Fruit fly (Drosophila melanogaster) whole organism, prepupa: ENCODE data around the gene AdamTS-B.

Source experiments
- Blimp-1 ChIP-seq: fragments of 200-800 bp; sonication (Bioruptor generic); optimal IDR thresholded peaks from 3 replicates; lab custom pipeline; 2017; ENCODE audit warnings: missing biosample characterization, missing genetic modification characterization, mild to moderate bottlenecking, moderate library complexity, missing genetic modification reagents
- CG11294 ChIP-seq: fragments of 200-800 bp; sonication (Bioruptor generic); IDR thresholded peaks from 2 replicates; pipeline ENCODE4 v1.3.6; 2022; ENCODE audit warnings: missing biosample characterization, missing genetic modification characterization
- CG11902 ChIP-seq: fragments of 200-800 bp; sonication (Bioruptor generic); optimal IDR thresholded peaks from 3 replicates; lab custom pipeline; 2016; ENCODE audit warnings: missing biosample characterization, missing genetic modification characterization
- CG1621 ChIP-seq: fragments of 200-800 bp; sonication (Bioruptor generic); optimal IDR thresholded peaks from 3 replicates; lab custom pipeline; 2018; ENCODE audit warnings: missing biosample characterization, mild to moderate bottlenecking, missing genetic modification characterization
- CG16779 ChIP-seq: fragments of 200-800 bp; sonication (Bioruptor generic); optimal IDR thresholded peaks from 3 replicates; lab custom pipeline; 2017; ENCODE audit warnings: missing biosample characterization, mild to moderate bottlenecking, missing genetic modification characterization
- CG31627 ChIP-seq: fragments of 200-800 bp; sonication (Bioruptor generic); optimal IDR thresholded peaks from 3 replicates; lab custom pipeline; 2016; ENCODE audit warnings: missing biosample characterization, missing genetic modification characterization
- CG34406 ChIP-seq: fragments of 200-800 bp; sonication (Bioruptor generic); optimal IDR thresholded peaks from 3 replicates; lab custom pipeline; 2016; ENCODE audit warnings: missing biosample characterization, missing genetic modification characterization
- CG3919 ChIP-seq: fragments of 200-800 bp; sonication (Bioruptor generic); optimal IDR thresholded peaks from 3 replicates; lab custom pipeline; 2016; ENCODE audit warnings: missing biosample characterization, missing genetic modification characterization
- CG4318 ChIP-seq: fragments of 200-800 bp; sonication (Bioruptor generic); optimal IDR thresholded peaks from 3 replicates; lab custom pipeline; 2017; ENCODE audit warnings: missing biosample characterization, mild to moderate bottlenecking, missing genetic modification characterization
- CG6163 ChIP-seq: fragments of 200-800 bp; sonication (Bioruptor generic); IDR thresholded peaks from 3 replicates; pipeline ENCODE4 v1.3.6; 2022; ENCODE audit warnings: missing biosample characterization, missing genetic modification characterization
- CG6792 ChIP-seq: fragments of 200-800 bp; sonication (Bioruptor generic); optimal IDR thresholded peaks from 3 replicates; lab custom pipeline; 2016; ENCODE audit warnings: missing biosample characterization, missing genetic modification characterization
- CG6808 ChIP-seq: fragments of 200-800 bp; sonication (Bioruptor generic); optimal IDR thresholded peaks from 3 replicates; lab custom pipeline; 2017; ENCODE audit warnings: missing biosample characterization, missing genetic modification characterization, mild to moderate bottlenecking, moderate library complexity, missing genetic modification reagents
- CG8119 ChIP-seq: fragments of 200-800 bp; sonication (Bioruptor generic); IDR thresholded peaks from 3 replicates; pipeline ENCODE4 v1.3.6; 2022; ENCODE audit warnings: missing biosample characterization, missing genetic modification characterization
- CG8319 ChIP-seq: fragments of 200-800 bp; sonication (Bioruptor generic); optimal IDR thresholded peaks from 3 replicates; lab custom pipeline; 2016; ENCODE audit warnings: missing biosample characterization, missing genetic modification characterization
- CG8632 ChIP-seq: fragments of 200-800 bp; sonication (Bioruptor generic); optimal IDR thresholded peaks from 3 replicates; lab custom pipeline; 2016; ENCODE audit warnings: missing biosample characterization, missing genetic modification characterization
- CG9139 ChIP-seq: fragments of 200-800 bp; sonication (Bioruptor generic); optimal IDR thresholded peaks from 3 replicates; lab custom pipeline; 2017; ENCODE audit warnings: missing biosample characterization, mild to moderate bottlenecking, missing genetic modification characterization
- Eip75B ChIP-seq: fragments of 200-800 bp; sonication (Bioruptor generic); optimal IDR thresholded peaks from 3 replicates; lab custom pipeline; 2016; ENCODE audit warnings: missing biosample characterization, missing genetic modification characterization
- Eip78C ChIP-seq: fragments of 200-800 bp; sonication (Bioruptor generic); peaks from one replicate; lab custom pipeline; 2016; ENCODE audit warnings: missing biosample characterization, missing genetic modification characterization
- Eip93F ChIP-seq: fragments of 200-800 bp; sonication (Bioruptor generic); optimal IDR thresholded peaks from 2 replicates; lab custom pipeline; 2016; ENCODE audit warnings: missing biosample characterization, mild to moderate bottlenecking, missing genetic modification characterization
- Ets21C ChIP-seq: fragments of 200-800 bp; sonication (Bioruptor generic); optimal IDR thresholded peaks from 3 replicates; lab custom pipeline; 2016; ENCODE audit warnings: missing biosample characterization, missing genetic modification characterization
- Ets96B ChIP-seq: fragments of 200-800 bp; optimal IDR thresholded peaks from 2 replicates; lab custom pipeline; 2019; ENCODE audit warnings: missing biosample characterization, mild to moderate bottlenecking, missing genetic modification characterization, moderate library complexity
- Gug ChIP-seq: fragments of 200-800 bp; sonication (Bioruptor generic); IDR thresholded peaks from 2 replicates; pipeline ENCODE4 v1.3.6; 2022; ENCODE audit warnings: missing biosample characterization, missing genetic modification characterization
- Hr39 ChIP-seq: fragments of 200-800 bp; sonication (Bioruptor generic); optimal IDR thresholded peaks from 2 replicates; lab custom pipeline; 2016; ENCODE audit warnings: missing biosample characterization, missing genetic modification characterization
- Hr4 ChIP-seq: fragments of 200-800 bp; sonication (Bioruptor generic); optimal IDR thresholded peaks from 3 replicates; lab custom pipeline; 2016; ENCODE audit warnings: missing biosample characterization, missing genetic modification characterization
- Lpt ChIP-seq: fragments of 200-800 bp; sonication (Bioruptor generic); optimal IDR thresholded peaks from 3 replicates; lab custom pipeline; 2016; ENCODE audit warnings: missing biosample characterization, missing genetic modification characterization
- Smox ChIP-seq: fragments of 200-800 bp; sonication (Bioruptor generic); optimal IDR thresholded peaks from 3 replicates; lab custom pipeline; 2016; ENCODE audit warnings: missing biosample characterization, missing genetic modification characterization
- Sox102F ChIP-seq: fragments of 200-800 bp; sonication (Bioruptor generic); optimal IDR thresholded peaks from 2 replicates; lab custom pipeline; 2016; ENCODE audit warnings: missing biosample characterization, mild to moderate bottlenecking, missing genetic modification characterization
- Sox15 ChIP-seq: fragments of 200-800 bp; sonication (Bioruptor generic); optimal IDR thresholded peaks from 3 replicates; lab custom pipeline; 2016; ENCODE audit warnings: missing biosample characterization, missing genetic modification characterization
- acj6 ChIP-seq: fragments of 200-800 bp; sonication (Bioruptor generic); optimal IDR thresholded peaks from 3 replicates; lab custom pipeline; 2016; ENCODE audit warnings: missing biosample characterization, missing genetic modification characterization
- cyc ChIP-seq: fragments of 200-800 bp; sonication (Bioruptor generic); optimal IDR thresholded peaks from 3 replicates; lab custom pipeline; 2016; ENCODE audit warnings: missing biosample characterization, missing genetic modification characterization
- dac ChIP-seq: fragments of 200-800 bp; sonication (Bioruptor generic); optimal IDR thresholded peaks from 2 replicates; lab custom pipeline; 2017; ENCODE audit warnings: missing biosample characterization, mild to moderate bottlenecking, missing genetic modification characterization
- dsx ChIP-seq: fragments of 200-800 bp; optimal IDR thresholded peaks from 3 replicates; lab custom pipeline; 2019; ENCODE audit warnings: missing biosample characterization, mild to moderate bottlenecking, missing genetic modification characterization, moderate library complexity; ENCODE audit not compliant: poor library complexity, severe bottlenecking
- eg ChIP-seq: fragments of 200-800 bp; sonication (Bioruptor generic); IDR thresholded peaks from 3 replicates; pipeline ENCODE4 v1.3.6; 2022; ENCODE audit warnings: missing biosample characterization, missing genetic modification characterization
- fd59A ChIP-seq: fragments of 200-800 bp; sonication (Bioruptor generic); optimal IDR thresholded peaks from 2 replicates; lab custom pipeline; 2017; ENCODE audit warnings: missing biosample characterization, mild to moderate bottlenecking, missing genetic modification characterization, missing genetic modification reagents
- fd85E ChIP-seq: fragments of 200-800 bp; sonication (Bioruptor generic); optimal IDR thresholded peaks from 3 replicates; lab custom pipeline; 2016; ENCODE audit warnings: missing biosample characterization, missing genetic modification characterization
- fkh ChIP-seq: fragments of 200-800 bp; sonication (Bioruptor generic); optimal IDR thresholded peaks from 3 replicates; lab custom pipeline; 2017; ENCODE audit warnings: missing biosample characterization, mild to moderate bottlenecking, missing genetic modification characterization, moderate library complexity
- net ChIP-seq: fragments of 200-800 bp; sonication (Bioruptor generic); optimal IDR thresholded peaks from 3 replicates; lab custom pipeline; 2016; ENCODE audit warnings: missing biosample characterization, missing genetic modification characterization
- spab ChIP-seq: fragments of 200-800 bp; sonication (Bioruptor generic); optimal IDR thresholded peaks from 2 replicates; lab custom pipeline; 2017; ENCODE audit warnings: missing biosample characterization, mild to moderate bottlenecking, missing genetic modification characterization, missing genetic modification reagents
- ss ChIP-seq, 2 experiments: fragments of 200-800 bp; sonication (Bioruptor generic); optimal IDR thresholded peaks; 2 replicates in 1 of 2; 3 replicates in 1 of 2; lab custom pipeline; 2017 to 2018; ENCODE audit warnings: mild to moderate bottlenecking in 2 of 2, missing biosample characterization in 2 of 2, missing genetic modification characterization in 2 of 2, moderate library complexity in 1 of 2
- svp ChIP-seq: fragments of 200-800 bp; sonication (Bioruptor generic); peaks from one replicate; lab custom pipeline; 2016; ENCODE audit warnings: missing biosample characterization, missing genetic modification characterization
- topi ChIP-seq: fragments of 200-800 bp; sonication (Bioruptor generic); optimal IDR thresholded peaks from 3 replicates; lab custom pipeline; 2016; ENCODE audit warnings: missing biosample characterization, missing genetic modification characterization
- vri ChIP-seq: fragments of 200-800 bp; sonication (Bioruptor generic); optimal IDR thresholded peaks from 3 replicates; lab custom pipeline; 2016; ENCODE audit warnings: missing biosample characterization, mild to moderate bottlenecking, missing genetic modification characterization

The AdamTS-B gene

DNA sequence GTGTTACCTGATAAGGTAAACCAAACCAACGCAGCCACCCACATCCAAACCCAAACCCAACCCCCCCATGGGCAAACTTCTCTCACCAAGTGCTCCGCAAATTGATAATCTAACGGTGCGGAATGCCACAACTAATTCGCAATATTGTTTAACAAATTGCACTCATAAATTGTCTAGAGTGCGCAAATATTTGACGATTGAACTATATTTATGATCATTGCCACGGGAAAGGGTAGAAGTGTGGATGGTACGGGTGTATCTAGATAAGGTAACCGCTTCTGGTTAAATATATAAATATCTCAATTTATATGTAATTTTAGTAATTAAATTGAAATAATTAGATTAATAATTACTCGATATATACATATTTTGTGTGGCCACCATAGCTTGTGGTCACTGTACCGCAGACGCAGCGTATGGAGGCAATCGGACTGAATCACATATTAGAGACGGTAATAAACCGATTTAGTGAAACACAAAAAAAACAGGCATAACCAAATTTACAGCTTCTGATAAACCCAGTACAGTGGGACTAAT is 20.2 kb downstream of the AdamTS-B start (continued):
- TF ChIP-seq Sox102F (GFP tag; lab: Kevin White, UChicago): peak; percentile 9
- no peak for TF ChIP-seq CG9139
- peak; percentile 42; the same call in 1 of the 2 replicates for TF ChIP-seq CG11294 (GFP tag; lab: Robert Waterston, UW)
- peak; percentile 55; the same call in 2 of the 3 replicates for TF ChIP-seq CG6163
- peak; percentile 28 for TF ChIP-seq Hr4
- TF ChIP-seq Eip78C (GFP tag; lab: Kevin White, UChicago): peak; percentile 76
- TF ChIP-seq CG34406: peak; percentile 28
- TF ChIP-seq Gug (GFP tag; lab: Robert Waterston, UW): no peak
- no peak for TF ChIP-seq Ets21C (GFP tag; lab: Kevin White, UChicago)
- TF ChIP-seq Lpt: no peak
- TF ChIP-seq fd85E: no peak
- TF ChIP-seq Eip75B (GFP tag; lab: Kevin White, UChicago): no peak
- no peak for TF ChIP-seq net (GFP tag; lab: Kevin White, UChicago)
- no peak for TF ChIP-seq Smox (GFP tag; lab: Kevin White, UChicago)
- no peak for TF ChIP-seq cyc (GFP tag; lab: Kevin White, UChicago)
- no peak for TF ChIP-seq CG1621 (tag; lab: Kevin White, UChicago)

- TF ChIP-seq Gug (GFP tag; lab: Robert Waterston, UW) (no peak), Eip78C (GFP tag; lab: Kevin White, UChicago) (peak; percentile 55), svp (GFP tag; lab: Kevin White, UChicago) (peak; percentile 97)
Measured at dm6 chrX:5723577-5723976, 25.2 kb downstream of the AdamTS-B start.

DNA sequence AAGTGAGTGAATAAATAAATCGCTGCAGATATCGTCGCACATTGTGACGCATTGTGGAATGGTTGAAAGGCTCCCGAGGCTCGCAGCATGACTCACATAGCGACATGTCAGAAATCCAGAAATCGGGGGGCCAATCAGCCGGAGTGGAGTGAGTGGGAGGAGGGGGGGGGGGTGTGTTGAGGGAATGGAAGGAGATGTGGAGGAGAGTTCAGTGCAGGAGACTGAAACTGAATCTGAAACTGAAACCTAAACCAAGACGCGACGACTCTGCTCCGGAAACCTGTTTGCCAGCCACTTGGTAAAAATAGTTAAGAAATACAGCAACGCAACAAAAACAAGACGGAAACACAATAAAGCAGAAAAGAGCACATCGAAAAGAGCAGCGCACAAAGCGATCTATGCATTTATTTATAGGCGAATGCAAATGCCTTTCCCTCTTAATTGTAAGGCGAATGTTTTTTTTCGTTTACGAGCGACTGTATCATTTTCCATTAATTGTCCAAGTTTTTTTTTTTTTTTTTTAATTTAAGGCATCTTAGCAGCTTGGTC is 25.9 kb downstream of the AdamTS-B start:
- peak; percentile 52 for TF ChIP-seq CG6808 (GFP tag; lab: Kevin White, UChicago)
- no peak for TF ChIP-seq Gug (GFP tag; lab: Robert Waterston, UW)
- peak; percentile 31 for TF ChIP-seq Blimp-1
- no peak for TF ChIP-seq Sox15 (GFP tag; lab: Kevin White, UChicago)
- no peak for TF ChIP-seq Eip93F (GFP tag; lab: Kevin White, UChicago)
- TF ChIP-seq CG9139: no peak
- TF ChIP-seq ss (GFP tag; optimal IDR thresholded peaks at IDR 0.05; lab: Kevin White, UChicago): peak in 1 of 2 experiments; percentile 57
- peak; percentile 77 for TF ChIP-seq CG1621 (tag; lab: Kevin White, UChicago)
- TF ChIP-seq fd59A: no peak
- TF ChIP-seq, all 60 proteins: peak for 4

dm6 chrX:5724744-5725185 is 26.4 kb downstream of the AdamTS-B start:
- TF ChIP-seq Ets21C (GFP tag; lab: Kevin White, UChicago) (peak; percentile 46), Eip78C (GFP tag; lab: Kevin White, UChicago) (peak; percentile 96), ss (GFP tag; optimal IDR thresholded peaks at IDR 0.05; lab: Kevin White, UChicago) (peak; percentile 27 to 62), CG4318 (peak; percentile 89), vri (GFP tag; lab: Kevin White, UChicago) (peak; percentile 43), fd85E (peak; percentile 34), Sox102F (GFP tag; lab: Kevin White, UChicago) (peak; percentile 51), Lpt (peak; percentile 91), CG3919 (GFP tag; lab: Kevin White, UChicago) (peak; percentile 89), Blimp-1 (no peak), Eip75B (GFP tag; lab: Kevin White, UChicago) (peak; percentile 87), eg (peak; percentile 94), CG8119 (peak; percentile 89), CG8632 (GFP tag; lab: Kevin White, UChicago) (peak; percentile 77), fkh (GFP tag; lab: Kevin White, UChicago) (peak; percentile 83), CG16779 (peak; percentile 35), CG8319 (GFP tag; lab: Kevin White, UChicago) (peak; percentile 68), CG11902 (GFP tag; lab: Kevin White, UChicago) (peak; percentile 59), topi (GFP tag; lab: Kevin White, UChicago) (peak; percentile 78), CG9139 (no peak), CG6163 (peak; percentile 93), acj6 (GFP tag; lab: Kevin White, UChicago) (peak; percentile 88), Eip93F (GFP tag; lab: Kevin White, UChicago) (no peak), cyc (GFP tag; lab: Kevin White, UChicago) (peak; percentile 73), Ets96B (tag; lab: Kevin White, UChicago) (peak; percentile 78), Hr39 (GFP tag; lab: Kevin White, UChicago) (peak; percentile 76), CG34406 (peak; percentile 75), dac (GFP tag; lab: Kevin White, UChicago) (peak; percentile 88), CG6792 (GFP tag; lab: Kevin White, UChicago) (peak; percentile 81), Gug (GFP tag; lab: Robert Waterston, UW) (peak; percentile 88), CG1621 (tag; lab: Kevin White, UChicago) (peak; percentile 73), spab (GFP tag; lab: Kevin White, UChicago) (peak; percentile 68), dsx (GFP tag; lab: Kevin White, UChicago) (peak; percentile 58), CG31627 (GFP tag; lab: Kevin White, UChicago) (peak; percentile 63)
